Worm (Caenorhabditis elegans) whole organism, L4/young adult: ENCODE data around the gene F13D12.3.

ENCODE experiments used
- W03F9.2 ChIP-seq: fragments of 150-350 bp; optimal IDR thresholded peaks from 2 replicates; lab custom pipeline; 2014; ENCODE audit warnings: missing biosample characterization, missing genetic modification characterization
- dao-5 ChIP-seq: sonication (generic microtip); optimal IDR thresholded peaks from 2 replicates; lab custom pipeline; 2016; ENCODE audit warnings: missing genotype, missing genetic modification characterization, moderate library complexity, missing compliant biosample characterization
- him-1 ChIP-seq: sonication (generic microtip); optimal IDR thresholded peaks from 2 replicates; lab custom pipeline; 2016; ENCODE audit warnings: missing genotype, missing genetic modification reagents, missing genetic modification characterization, missing compliant biosample characterization

Gene F13D12.3

DNA sequence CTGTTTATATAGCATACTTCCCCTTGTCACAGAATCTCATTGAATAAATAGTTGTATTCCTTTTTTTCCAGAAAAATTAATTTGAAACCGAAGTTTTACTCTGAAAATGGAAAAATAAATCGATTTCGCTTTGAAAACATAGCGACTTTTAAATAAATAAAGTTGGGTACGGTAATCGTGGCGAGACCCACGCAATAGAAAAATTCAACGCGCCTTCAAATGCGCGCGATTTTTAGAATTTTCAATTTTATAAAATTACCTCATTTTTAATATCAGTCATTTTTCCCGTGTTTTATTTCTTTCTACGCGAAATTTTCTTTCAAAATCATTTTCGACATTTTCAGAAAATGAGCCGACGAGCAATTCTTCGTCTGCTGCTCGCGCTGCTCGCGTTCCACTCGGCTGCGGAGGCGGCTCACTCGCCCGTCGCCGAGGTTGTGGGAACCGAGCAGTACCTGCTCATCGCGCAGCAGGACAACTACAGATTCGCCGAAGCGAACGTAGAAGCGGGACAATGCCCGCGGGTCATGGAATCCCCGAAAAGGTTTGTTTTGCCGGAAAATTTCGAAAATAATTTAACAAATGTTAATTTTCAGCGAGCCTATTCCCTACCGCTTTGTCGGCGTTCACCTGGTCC, 6.4 kb downstream of the F13D12.3 start, which contains the start of gene F13D12.5:
Gene F13D12.5 (plus strand): TSS at position 345 of the 637 bp plus-strand sequence.
- no peak for TF ChIP-seq dao-5 (tag; lab: Kevin White, UChicago)
- TF ChIP-seq W03F9.2 (tag; lab: Kevin White, UChicago) = peak; percentile 38

DNA sequence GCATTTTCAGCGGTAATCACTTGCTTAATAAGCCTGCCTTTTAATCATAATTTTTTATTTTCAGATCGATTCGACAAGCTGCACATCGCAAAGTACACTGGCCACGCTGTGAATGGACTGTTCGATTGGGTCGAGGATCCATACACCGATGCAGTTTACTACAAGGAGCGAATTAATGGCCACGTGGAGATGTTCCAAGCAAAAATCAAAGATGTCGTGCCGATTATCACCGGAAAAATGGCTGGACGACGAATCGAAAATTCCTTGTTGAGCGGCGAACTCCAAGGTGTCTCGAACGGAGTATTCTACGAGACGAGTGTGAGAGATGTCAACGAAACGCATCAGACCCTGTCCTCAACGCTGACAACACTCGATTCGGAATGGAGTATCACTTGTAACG, 7.2 kb downstream of the F13D12.3 start:
- TF ChIP-seq him-1 (tag; lab: Kevin White, UChicago) (no peak), dao-5 (tag; lab: Kevin White, UChicago) (no peak), W03F9.2 (tag; lab: Kevin White, UChicago) (no peak)

DNA sequence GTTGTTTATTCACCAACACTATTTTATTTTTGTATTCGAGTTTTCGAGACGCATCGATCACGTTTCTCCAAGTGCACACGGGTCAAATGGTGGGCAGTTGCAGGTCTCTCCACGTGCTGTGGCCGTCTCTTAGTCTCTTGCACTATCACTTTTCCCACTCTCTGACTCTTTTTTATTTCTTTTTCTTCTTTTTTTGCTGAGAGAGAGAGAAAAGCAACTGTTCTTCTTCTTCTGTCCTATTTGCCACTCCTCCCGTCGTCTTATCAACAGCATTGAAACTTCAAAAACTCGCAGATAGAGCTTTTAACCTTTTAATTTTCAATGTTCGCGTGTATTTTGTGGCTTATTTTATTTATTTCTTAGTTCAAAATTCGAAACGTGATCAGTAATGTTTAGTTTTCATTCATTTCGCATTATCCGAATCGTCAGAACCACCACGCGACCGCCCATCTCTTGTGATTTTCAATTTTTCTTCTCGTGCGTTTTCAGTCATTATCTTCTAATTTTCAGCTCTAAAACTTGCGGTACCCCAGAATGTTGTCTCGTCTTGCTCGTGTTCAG, 8.4 kb downstream of the F13D12.3 start, which contains the start of gene alh-8:
Gene alh-8 (plus strand): TSS at position 511 of the 561 bp plus-strand sequence.
- no peak for TF ChIP-seq dao-5 (tag; lab: Kevin White, UChicago)
- no peak for TF ChIP-seq W03F9.2 (tag; lab: Kevin White, UChicago)
- TF ChIP-seq him-1 (tag; lab: Kevin White, UChicago) = no peak

DNA sequence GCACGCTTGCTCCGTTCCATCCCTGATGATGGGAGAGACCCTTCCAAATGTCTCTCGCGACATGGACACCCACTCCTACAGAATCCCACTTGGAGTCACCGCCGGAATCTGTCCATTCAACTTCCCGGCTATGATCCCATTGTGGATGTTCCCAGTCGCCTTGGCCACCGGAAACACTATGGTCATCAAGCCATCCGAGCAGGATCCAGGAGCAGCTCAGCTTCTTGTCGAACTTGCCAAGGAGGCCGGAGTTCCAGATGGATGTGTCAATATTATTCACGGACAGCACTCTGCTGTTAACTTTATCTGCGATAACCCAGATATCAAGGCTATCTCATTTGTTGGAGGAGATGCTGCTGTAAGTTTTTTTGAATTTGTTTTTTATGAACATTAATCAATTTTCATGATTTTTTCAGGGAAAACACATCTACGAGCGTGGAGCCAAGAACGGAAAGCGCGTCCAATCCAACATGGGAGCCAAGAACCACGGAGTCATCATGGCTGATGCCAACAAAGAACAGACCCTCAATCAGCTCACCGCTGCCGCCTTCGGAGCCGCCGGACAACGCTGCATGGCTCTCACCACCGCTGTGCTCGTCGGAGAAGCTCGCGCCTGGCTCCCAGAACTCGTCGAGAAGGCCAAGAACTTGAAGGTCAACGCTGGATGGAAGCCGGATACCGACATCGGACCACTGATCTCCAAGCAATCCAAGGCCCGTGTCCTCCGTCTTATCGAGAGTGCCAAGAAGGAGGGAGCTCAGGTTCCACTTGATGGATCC, 9.7 kb downstream of the F13D12.3 start:
- TF ChIP-seq W03F9.2 (tag; lab: Kevin White, UChicago) (no peak), him-1 (tag; lab: Kevin White, UChicago) (no peak), dao-5 (tag; lab: Kevin White, UChicago) (no peak)

DNA sequence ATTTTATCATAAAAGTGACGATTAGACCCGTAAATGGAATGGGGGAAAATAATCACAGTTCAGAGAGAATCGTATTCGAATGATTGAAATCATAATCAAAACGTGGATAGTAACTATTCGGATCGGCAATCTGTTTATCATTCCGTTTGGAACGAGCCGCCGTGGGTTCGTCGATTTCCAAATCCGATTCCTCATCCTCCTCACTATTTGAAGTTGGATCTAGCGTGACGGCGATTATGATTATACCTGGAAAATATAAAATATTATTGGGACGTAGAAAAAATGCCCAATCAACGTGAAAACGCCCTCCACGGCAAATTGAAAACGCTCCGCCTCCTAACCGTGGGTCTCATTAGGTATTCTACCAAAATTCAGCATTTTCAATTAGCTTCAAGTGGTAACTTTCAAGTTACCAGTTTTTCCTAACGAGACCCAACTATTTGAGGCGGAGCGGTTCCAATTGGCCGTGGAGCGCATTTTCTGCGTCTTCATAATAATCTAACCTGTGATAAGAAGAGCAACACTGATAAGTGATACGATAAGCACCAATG, 11.0 kb downstream of the F13D12.3 start:
- TF ChIP-seq dao-5 (tag; lab: Kevin White, UChicago) = no peak
- TF ChIP-seq him-1 (tag; lab: Kevin White, UChicago) = no peak
- no peak for TF ChIP-seq W03F9.2 (tag; lab: Kevin White, UChicago)

DNA sequence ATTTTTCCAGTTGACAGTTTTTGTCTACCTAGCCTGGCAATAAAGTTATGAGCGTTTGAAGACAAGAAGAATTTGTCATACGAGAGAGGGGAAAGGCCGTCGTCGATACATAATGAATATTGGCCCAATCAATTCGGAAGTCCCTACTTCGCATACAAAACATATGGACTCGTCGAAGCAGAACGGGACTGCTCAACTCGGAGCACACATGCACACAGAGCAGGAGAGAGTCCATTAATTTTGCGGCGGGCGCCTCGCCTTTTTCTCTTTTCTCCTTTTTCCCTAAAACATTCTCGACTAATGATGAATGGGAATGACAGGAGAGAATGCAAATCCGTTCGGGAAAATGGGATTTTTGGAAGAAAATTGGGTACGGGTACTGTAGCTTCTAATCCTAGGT, 12.3 kb downstream of the F13D12.3 start, which contains the start of gene F13D12.8:
Gene F13D12.8 (minus strand): TSS at position 82 of the 400 bp plus-strand sequence.
- TF ChIP-seq dao-5 (tag; lab: Kevin White, UChicago) (no peak), him-1 (tag; lab: Kevin White, UChicago) (no peak), W03F9.2 (tag; lab: Kevin White, UChicago) (no peak)

DNA sequence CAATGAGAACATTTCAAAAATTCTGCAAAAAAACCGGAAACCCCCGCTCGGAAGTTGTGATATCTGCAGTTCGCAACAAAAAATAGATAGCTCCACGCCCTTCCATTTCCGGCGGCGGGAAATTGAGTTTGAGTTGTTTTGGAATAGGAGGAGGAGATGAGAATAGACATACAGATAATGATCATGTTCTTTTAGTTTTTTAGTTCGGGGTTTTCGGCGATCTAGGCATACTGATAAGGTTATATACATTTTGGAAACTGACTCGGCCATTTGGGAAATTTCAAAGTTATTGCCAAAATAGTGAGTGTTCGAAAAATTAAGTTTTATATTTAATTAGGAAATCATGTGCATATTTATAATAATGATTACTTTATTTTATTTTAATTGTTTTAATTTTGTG, 13.6 kb downstream of the F13D12.3 start:
- TF ChIP-seq him-1 (tag; lab: Kevin White, UChicago) = no peak
- TF ChIP-seq W03F9.2 (tag; lab: Kevin White, UChicago) = no peak
- TF ChIP-seq dao-5 (tag; lab: Kevin White, UChicago) = no peak

DNA sequence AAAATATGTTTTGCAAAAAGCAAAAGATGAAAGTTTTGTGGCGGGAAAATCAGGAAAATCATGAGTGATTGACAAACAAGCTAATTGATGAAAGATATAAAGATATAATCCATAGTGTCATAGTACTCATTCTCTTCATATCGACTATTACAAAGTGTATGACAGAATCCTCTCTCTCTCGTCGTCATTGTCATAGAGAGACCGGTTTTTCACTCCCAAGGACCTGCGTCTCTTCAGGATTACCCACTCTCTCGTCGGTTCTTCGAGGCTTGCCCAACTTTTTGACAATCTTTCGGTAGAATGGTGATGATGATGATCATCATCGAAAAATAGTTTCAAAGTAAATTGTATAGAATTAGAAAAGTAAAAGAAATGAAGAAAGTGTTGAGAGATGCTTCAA, 17.1 kb downstream of the F13D12.3 start:
- TF ChIP-seq dao-5 (tag; lab: Kevin White, UChicago) = no peak

DNA sequence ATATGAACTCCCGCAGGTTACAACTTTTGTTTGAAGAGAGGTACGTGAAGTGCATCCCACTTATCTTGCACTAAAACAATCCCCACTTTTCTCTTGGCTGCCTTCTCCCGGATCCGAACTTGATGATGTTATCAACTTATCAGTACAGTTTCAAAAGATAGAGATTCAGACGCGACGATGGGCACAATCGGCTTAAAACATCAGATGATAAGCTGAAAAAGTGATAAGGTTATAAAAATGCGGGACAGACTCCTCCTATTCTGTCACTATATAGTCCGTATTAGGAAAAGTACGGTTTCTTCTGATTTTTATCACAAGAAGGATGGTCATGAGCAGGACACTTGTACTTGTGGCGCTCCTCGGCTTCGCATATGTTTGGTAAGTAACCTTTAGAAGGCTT, 19.0 kb downstream of the F13D12.3 start, which contains the start of gene ctsa-1.2:
Gene ctsa-1.2 (plus strand): TSS at position 160 of the 400 bp plus-strand sequence.
- no peak for TF ChIP-seq dao-5 (tag; lab: Kevin White, UChicago)
- no peak for TF ChIP-seq him-1 (tag; lab: Kevin White, UChicago)
- no peak for TF ChIP-seq W03F9.2 (tag; lab: Kevin White, UChicago)

DNA sequence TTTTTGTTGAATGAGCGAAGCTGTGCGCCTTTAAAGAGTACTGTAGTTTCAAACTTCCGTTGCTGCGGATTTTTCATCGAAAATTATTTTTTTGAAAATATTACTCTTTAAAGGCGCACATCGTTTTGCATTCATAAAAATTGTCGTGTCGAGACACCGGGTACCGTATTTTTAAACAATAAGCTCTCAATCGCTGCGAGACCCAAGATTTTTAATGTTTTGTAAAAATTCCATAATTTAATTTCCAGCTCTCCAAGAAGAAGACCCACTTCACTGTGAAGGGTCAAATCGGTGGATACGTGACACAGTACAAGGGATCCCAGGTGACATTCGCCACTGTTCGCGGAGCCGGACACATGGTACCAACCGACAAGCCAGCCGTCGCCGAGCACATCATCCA, 22.1 kb downstream of the F13D12.3 start:
- TF ChIP-seq him-1 (tag; lab: Kevin White, UChicago) (no peak), dao-5 (tag; lab: Kevin White, UChicago) (no peak)

DNA sequence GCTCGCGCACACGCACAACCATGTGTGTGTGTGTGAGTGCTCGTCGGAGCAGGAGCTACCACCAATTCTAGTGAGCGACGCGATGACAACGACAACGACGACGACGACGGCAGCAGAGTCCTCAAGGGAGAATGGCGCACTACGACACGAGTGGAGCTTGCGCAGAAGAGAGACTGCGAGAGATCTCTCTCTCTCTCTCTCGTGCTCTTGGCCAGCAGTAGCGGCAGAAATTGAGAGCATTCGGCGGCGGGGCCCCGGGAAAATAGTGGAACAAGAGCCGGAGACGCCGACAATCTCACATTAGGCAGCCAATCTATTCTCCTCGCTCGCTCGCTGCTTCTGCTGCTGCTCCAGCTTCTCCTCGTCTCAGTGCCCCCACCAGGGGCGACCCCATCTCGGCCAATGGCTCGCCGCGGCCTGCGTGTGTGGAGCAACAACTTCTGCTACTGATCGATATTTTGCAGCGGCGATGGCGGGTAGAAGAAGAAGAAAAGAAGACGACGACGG, 26.6 kb downstream of the F13D12.3 start:
- TF ChIP-seq dao-5 (tag; lab: Kevin White, UChicago) (no peak), him-1 (tag; lab: Kevin White, UChicago) (peak; percentile 91), W03F9.2 (tag; lab: Kevin White, UChicago) (no peak)

DNA sequence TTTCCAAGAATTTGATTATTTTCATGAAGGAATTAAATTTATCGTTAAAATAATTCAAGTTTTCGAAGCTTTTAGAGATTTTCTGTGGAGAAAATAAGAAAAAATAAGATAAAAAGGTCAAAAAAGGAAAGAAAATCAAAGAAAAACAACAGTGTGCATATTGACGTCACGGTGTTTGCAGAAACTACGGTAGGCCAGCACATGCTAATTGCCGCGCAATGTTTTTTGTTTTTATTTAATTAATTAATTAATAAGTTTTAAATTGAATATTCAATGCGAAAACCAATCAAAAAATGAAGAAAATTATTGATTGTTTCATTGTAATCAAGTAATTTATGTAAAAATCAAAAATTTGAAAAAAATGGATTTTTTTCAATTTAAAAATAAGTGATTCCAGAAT, 27.7 kb downstream of the F13D12.3 start:
- TF ChIP-seq W03F9.2 (tag; lab: Kevin White, UChicago) (no peak), him-1 (tag; lab: Kevin White, UChicago) (no peak), dao-5 (tag; lab: Kevin White, UChicago) (no peak)

DNA sequence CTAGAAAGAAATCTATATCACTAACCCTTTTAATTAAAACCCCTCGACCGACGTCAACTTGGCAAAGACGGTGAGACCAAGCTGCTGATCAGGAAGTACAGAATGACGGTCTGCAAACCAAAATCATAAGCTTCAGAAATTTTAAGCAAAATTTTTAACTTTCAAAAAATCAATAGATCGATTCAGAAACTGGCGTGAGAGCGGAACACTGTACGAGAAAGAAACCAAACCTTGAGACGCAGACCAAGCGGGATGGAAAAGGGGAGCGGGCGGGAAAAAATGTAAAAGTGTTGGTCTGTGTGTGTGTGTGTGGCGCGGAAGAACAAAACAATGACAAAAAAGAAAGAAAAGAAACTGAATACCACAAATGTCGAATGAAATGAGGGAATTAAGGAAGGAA, 28.3 kb downstream of the F13D12.3 start, which contains the start of the genes F44E5.17 and gpb-1:
Gene F44E5.17 (minus strand): TSS at position 101 of the 400 bp plus-strand sequence.
Gene gpb-1 (minus strand): TSS at position 118 of the 400 bp plus-strand sequence.
- TF ChIP-seq him-1 (tag; lab: Kevin White, UChicago) (no peak), dao-5 (tag; lab: Kevin White, UChicago) (no peak), W03F9.2 (tag; lab: Kevin White, UChicago) (no peak)
